Fruit fly (Drosophila melanogaster) whole organism, prepupa: ENCODE data around the gene CG15482.

ENCODE experiments used
- CG10631 ChIP-seq: fragments of 200-800 bp; sonication (Bioruptor generic); optimal IDR thresholded peaks from 2 replicates; lab custom pipeline; 2016; ENCODE audit warnings: missing biosample characterization, missing genetic modification characterization
- CG10669 ChIP-seq: fragments of 200-800 bp; sonication (Bioruptor generic); optimal IDR thresholded peaks from 3 replicates; lab custom pipeline; 2018; ENCODE audit warnings: missing biosample characterization, mild to moderate bottlenecking, missing genetic modification characterization, moderate library complexity
- CG11762 ChIP-seq: fragments of 200-800 bp; sonication (Bioruptor generic); optimal IDR thresholded peaks from 3 replicates; lab custom pipeline; 2016; ENCODE audit warnings: missing biosample characterization, missing genetic modification characterization; ENCODE audit not compliant: insufficient read depth
- CG11902 ChIP-seq: fragments of 200-800 bp; sonication (Bioruptor generic); optimal IDR thresholded peaks from 3 replicates; lab custom pipeline; 2016; ENCODE audit warnings: missing biosample characterization, missing genetic modification characterization
- CG15336 ChIP-seq: fragments of 200-800 bp; sonication (Bioruptor generic); IDR thresholded peaks from 2 replicates; pipeline ENCODE4 v1.3.6; 2022; ENCODE audit warnings: missing biosample characterization, missing genetic modification characterization
- CG16779 ChIP-seq: fragments of 200-800 bp; sonication (Bioruptor generic); optimal IDR thresholded peaks from 3 replicates; lab custom pipeline; 2017; ENCODE audit warnings: missing biosample characterization, mild to moderate bottlenecking, missing genetic modification characterization
- CG3032 ChIP-seq: fragments of 200-800 bp; optimal IDR thresholded peaks from 2 replicates; lab custom pipeline; 2019; ENCODE audit warnings: missing biosample characterization, mild to moderate bottlenecking, missing genetic modification characterization, moderate library complexity
- CG32006 ChIP-seq: fragments of 200-800 bp; sonication (Bioruptor generic); optimal IDR thresholded peaks from 3 replicates; lab custom pipeline; 2017; ENCODE audit warnings: missing biosample characterization, mild to moderate bottlenecking, missing genetic modification characterization
- CG34406 ChIP-seq: fragments of 200-800 bp; sonication (Bioruptor generic); optimal IDR thresholded peaks from 3 replicates; lab custom pipeline; 2016; ENCODE audit warnings: missing biosample characterization, missing genetic modification characterization
- CG3919 ChIP-seq: fragments of 200-800 bp; sonication (Bioruptor generic); optimal IDR thresholded peaks from 3 replicates; lab custom pipeline; 2016; ENCODE audit warnings: missing biosample characterization, missing genetic modification characterization
- CG6163 ChIP-seq: fragments of 200-800 bp; sonication (Bioruptor generic); IDR thresholded peaks from 3 replicates; pipeline ENCODE4 v1.3.6; 2022; ENCODE audit warnings: missing biosample characterization, missing genetic modification characterization
- CG6276 ChIP-seq: fragments of 200-800 bp; sonication (Bioruptor generic); optimal IDR thresholded peaks from 2 replicates; lab custom pipeline; 2017; ENCODE audit warnings: missing biosample characterization, mild to moderate bottlenecking, missing genetic modification characterization
- CG6792 ChIP-seq: fragments of 200-800 bp; sonication (Bioruptor generic); optimal IDR thresholded peaks from 3 replicates; lab custom pipeline; 2016; ENCODE audit warnings: missing biosample characterization, missing genetic modification characterization
- CG6854 ChIP-seq: fragments of 200-800 bp; sonication (Bioruptor generic); optimal IDR thresholded peaks from 2 replicates; lab custom pipeline; 2017; ENCODE audit warnings: missing biosample characterization, mild to moderate bottlenecking, missing genetic modification characterization
- CG8319 ChIP-seq: fragments of 200-800 bp; sonication (Bioruptor generic); optimal IDR thresholded peaks from 3 replicates; lab custom pipeline; 2016; ENCODE audit warnings: missing biosample characterization, missing genetic modification characterization
- Eip75B ChIP-seq: fragments of 200-800 bp; sonication (Bioruptor generic); optimal IDR thresholded peaks from 3 replicates; lab custom pipeline; 2016; ENCODE audit warnings: missing biosample characterization, missing genetic modification characterization
- Eip78C ChIP-seq: fragments of 200-800 bp; sonication (Bioruptor generic); peaks from one replicate; lab custom pipeline; 2016; ENCODE audit warnings: missing biosample characterization, missing genetic modification characterization
- Ets96B ChIP-seq: fragments of 200-800 bp; optimal IDR thresholded peaks from 2 replicates; lab custom pipeline; 2019; ENCODE audit warnings: missing biosample characterization, mild to moderate bottlenecking, missing genetic modification characterization, moderate library complexity
- Gug ChIP-seq: fragments of 200-800 bp; sonication (Bioruptor generic); IDR thresholded peaks from 2 replicates; pipeline ENCODE4 v1.3.6; 2022; ENCODE audit warnings: missing biosample characterization, missing genetic modification characterization
- Hr38 ChIP-seq: sonication (Bioruptor generic); optimal IDR thresholded peaks from 2 replicates; lab custom pipeline; 2016; ENCODE audit warnings: missing biosample characterization, missing genetic modification characterization
- Hr39 ChIP-seq: fragments of 200-800 bp; sonication (Bioruptor generic); optimal IDR thresholded peaks from 2 replicates; lab custom pipeline; 2016; ENCODE audit warnings: missing biosample characterization, missing genetic modification characterization
- Lpt ChIP-seq: fragments of 200-800 bp; sonication (Bioruptor generic); optimal IDR thresholded peaks from 3 replicates; lab custom pipeline; 2016; ENCODE audit warnings: missing biosample characterization, missing genetic modification characterization
- OdsH ChIP-seq: fragments of 200-800 bp; sonication (Bioruptor generic); optimal IDR thresholded peaks from 3 replicates; lab custom pipeline; 2016; ENCODE audit warnings: missing biosample characterization, missing genetic modification characterization
- Smox ChIP-seq: fragments of 200-800 bp; sonication (Bioruptor generic); optimal IDR thresholded peaks from 3 replicates; lab custom pipeline; 2016; ENCODE audit warnings: missing biosample characterization, missing genetic modification characterization
- Sox15 ChIP-seq: fragments of 200-800 bp; sonication (Bioruptor generic); optimal IDR thresholded peaks from 3 replicates; lab custom pipeline; 2016; ENCODE audit warnings: missing biosample characterization, missing genetic modification characterization
- achi ChIP-seq: fragments of 200-800 bp; sonication (Bioruptor generic); optimal IDR thresholded peaks from 3 replicates; lab custom pipeline; 2016; ENCODE audit warnings: missing biosample characterization, missing genetic modification characterization
- acj6 ChIP-seq: fragments of 200-800 bp; sonication (Bioruptor generic); optimal IDR thresholded peaks from 3 replicates; lab custom pipeline; 2016; ENCODE audit warnings: missing biosample characterization, missing genetic modification characterization
- cyc ChIP-seq: fragments of 200-800 bp; sonication (Bioruptor generic); optimal IDR thresholded peaks from 3 replicates; lab custom pipeline; 2016; ENCODE audit warnings: missing biosample characterization, missing genetic modification characterization
- eg ChIP-seq: fragments of 200-800 bp; sonication (Bioruptor generic); IDR thresholded peaks from 3 replicates; pipeline ENCODE4 v1.3.6; 2022; ENCODE audit warnings: missing biosample characterization, missing genetic modification characterization
- lz ChIP-seq: fragments of 200-800 bp; sonication (Bioruptor generic); optimal IDR thresholded peaks from 3 replicates; lab custom pipeline; 2016; ENCODE audit warnings: missing biosample characterization, missing genetic modification characterization
- net ChIP-seq: fragments of 200-800 bp; sonication (Bioruptor generic); optimal IDR thresholded peaks from 3 replicates; lab custom pipeline; 2016; ENCODE audit warnings: missing biosample characterization, missing genetic modification characterization
- pdm3 ChIP-seq: fragments of 200-800 bp; sonication (Bioruptor generic); optimal IDR thresholded peaks from 3 replicates; lab custom pipeline; 2016; ENCODE audit warnings: missing biosample characterization, missing genetic modification characterization
- salr ChIP-seq, 2 experiments: fragments of 200-800 bp; sonication (Bioruptor generic); optimal IDR thresholded peaks; 3 replicates each; lab custom pipeline; 2016 to 2018; ENCODE audit warnings: missing biosample characterization in 2 of 2, missing genetic modification characterization in 2 of 2, mild to moderate bottlenecking in 1 of 2
- spab ChIP-seq: fragments of 200-800 bp; sonication (Bioruptor generic); optimal IDR thresholded peaks from 2 replicates; lab custom pipeline; 2017; ENCODE audit warnings: missing biosample characterization, mild to moderate bottlenecking, missing genetic modification characterization, missing genetic modification reagents
- ss ChIP-seq, 2 experiments: fragments of 200-800 bp; sonication (Bioruptor generic); optimal IDR thresholded peaks; 2 replicates in 1 of 2; 3 replicates in 1 of 2; lab custom pipeline; 2017 to 2018; ENCODE audit warnings: mild to moderate bottlenecking in 2 of 2, missing biosample characterization in 2 of 2, missing genetic modification characterization in 2 of 2, moderate library complexity in 1 of 2
- vri ChIP-seq: fragments of 200-800 bp; sonication (Bioruptor generic); optimal IDR thresholded peaks from 3 replicates; lab custom pipeline; 2016; ENCODE audit warnings: missing biosample characterization, mild to moderate bottlenecking, missing genetic modification characterization

The CG15482 gene

DNA sequence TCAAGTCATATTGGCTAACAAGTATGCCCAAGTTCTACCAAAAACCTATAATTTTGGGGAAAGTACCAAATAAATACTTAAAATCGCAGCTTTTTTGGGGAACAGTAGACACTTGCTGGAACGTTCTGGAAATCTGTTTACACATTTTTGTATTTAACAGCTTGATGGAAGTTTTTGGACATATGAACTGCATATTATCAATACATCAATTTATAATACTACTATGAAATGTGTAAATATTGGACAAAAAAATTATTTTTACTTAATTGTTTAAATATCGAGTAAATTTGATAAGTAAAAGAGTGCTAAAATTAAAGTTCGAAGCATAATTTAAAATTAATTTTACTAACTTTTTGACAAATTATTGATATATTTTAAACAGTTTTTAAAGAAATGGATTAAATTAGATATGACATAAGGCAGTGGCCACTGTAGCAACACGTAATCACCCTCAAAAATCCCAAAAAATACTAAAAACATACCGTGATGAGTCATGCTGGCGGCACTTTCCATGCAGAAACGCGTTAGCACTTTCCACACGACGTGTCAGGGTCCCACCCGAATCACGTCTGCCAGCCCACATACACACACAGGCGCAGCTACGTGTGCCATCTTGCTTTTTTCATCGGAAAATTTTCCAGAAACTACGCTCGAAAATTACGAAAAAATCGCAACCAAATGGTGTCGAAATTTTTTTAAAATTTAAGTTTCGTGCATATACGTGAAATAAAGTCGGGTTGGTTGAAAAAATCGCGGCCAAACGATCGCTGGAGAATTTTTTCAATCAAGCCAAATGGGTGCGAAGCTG, 46.4 kb downstream of the CG15482 start, which contains the start of gene Sirt1 (continued):
- TF ChIP-seq CG16779 (tag; lab: Kevin White, UChicago) (peak; percentile 4), cyc (GFP tag; lab: Kevin White, UChicago) (peak; percentile 81), Hr38 (no peak), CG8319 (no peak), CG10669 (GFP tag; lab: Kevin White, UChicago) (peak; percentile 76), vri (GFP tag; lab: Kevin White, UChicago) (no peak), net (GFP tag; lab: Kevin White, UChicago) (peak; percentile 81), Gug (GFP tag; lab: Robert Waterston, UW) (no peak; the same call in none of the 2 replicates), CG3919 (peak; percentile 81), Lpt (GFP tag; lab: Kevin White, UChicago) (peak; percentile 60), CG11902 (peak; percentile 76), CG6854 (GFP tag; lab: Kevin White, UChicago) (peak; percentile 75), CG32006 (GFP tag; lab: Kevin White, UChicago) (peak; percentile 90), CG6792 (GFP tag; lab: Kevin White, UChicago) (peak; percentile 83), OdsH (peak; percentile 89), achi (GFP tag; lab: Kevin White, UChicago) (peak; percentile 84), CG6163 (no peak; the same call in 2 of the 3 replicates), CG34406 (GFP tag; lab: Kevin White, UChicago) (peak; percentile 87), Smox (GFP tag; lab: Kevin White, UChicago) (peak; percentile 83), acj6 (GFP tag; lab: Kevin White, UChicago) (peak; percentile 88), CG11762 (peak; percentile 74), Ets96B (tag; lab: Kevin White, UChicago) (peak; percentile 87), pdm3 (GFP tag; lab: Kevin White, UChicago) (peak; percentile 76), lz (GFP tag; lab: Kevin White, UChicago) (peak; percentile 82), eg (peak; percentile 61; the same call in 2 of the 3 replicates), CG10631 (GFP tag; lab: Kevin White, UChicago) (peak; percentile 92), Sox15 (GFP tag; lab: Kevin White, UChicago) (peak; percentile 88), Eip78C (GFP tag; lab: Kevin White, UChicago) (peak; percentile 90), salr (GFP tag; optimal IDR thresholded peaks at IDR 0.05; lab: Kevin White, UChicago) (peak; percentile 6 to 92), spab (peak; percentile 70), CG3032 (peak; percentile 87), CG15336 (GFP tag; lab: Robert Waterston, UW) (peak; percentile 82), ss (GFP tag; optimal IDR thresholded peaks at IDR 0.05; lab: Kevin White, UChicago) (peak; percentile 6 to 80), Hr39 (peak; percentile 85), CG6276 (peak; percentile 80), Eip75B (GFP tag; lab: Kevin White, UChicago) (peak; percentile 74)
- TF ChIP-seq, all 60 proteins: peak for 51
